Worm (Caenorhabditis elegans) whole organism, L4 larva: ENCODE measurements around the gene F45E10.2.

ENCODE experiments used
- D1046.2 ChIP-seq: fragments of 200-800 bp; sonication (Bioruptor generic); IDR thresholded peaks from 2 replicates; pipeline ENCODE4 v1.3.6; 2022; ENCODE audit warnings: missing genetic modification characterization, missing compliant biosample characterization
- F10B5.3 ChIP-seq: sonication (generic microtip); optimal IDR thresholded peaks from 2 replicates; lab custom pipeline; 2016; ENCODE audit warnings: mild to moderate bottlenecking, missing genetic modification characterization, missing compliant biosample characterization
- R02D3.7 ChIP-seq: fragments of 150-350 bp; sonication (generic microtip); optimal IDR thresholded peaks from 3 replicates; lab custom pipeline; 2014; ENCODE audit warnings: missing biosample characterization, missing genetic modification characterization
- Y105C5A.15 ChIP-seq: fragments of 200-800 bp; sonication (Bioruptor generic); IDR thresholded peaks from 2 replicates; pipeline ENCODE4 v1.3.6; 2022; ENCODE audit warnings: missing genetic modification characterization, missing compliant biosample characterization
- Y48G9A.11 ChIP-seq: fragments of 200-800 bp; sonication (Bioruptor generic); IDR thresholded peaks from 2 replicates; pipeline ENCODE4 v1.3.6; 2022; ENCODE audit warnings: missing genetic modification reagents, missing genetic modification characterization, missing compliant biosample characterization
- Y75B8A.6 ChIP-seq: fragments of 200-800 bp; sonication (Bioruptor generic); IDR thresholded peaks from 2 replicates; pipeline ENCODE4 v1.3.6; 2022; ENCODE audit warnings: missing genetic modification reagents, missing genetic modification characterization, missing compliant biosample characterization
- ZK337.2 ChIP-seq: fragments of 200-800 bp; sonication (Bioruptor generic); IDR thresholded peaks from 2 replicates; pipeline ENCODE4 v1.3.6; 2022; ENCODE audit warnings: missing genetic modification reagents, missing genetic modification characterization, missing compliant biosample characterization
- ZK546.5 ChIP-seq, 2 experiments: sonication (generic microtip); optimal IDR thresholded peaks; 2 replicates each; lab custom pipeline; 2017; ENCODE audit warnings: missing biosample characterization in 2 of 2, missing genetic modification characterization in 2 of 2
- aly-2 ChIP-seq: sonication (generic microtip); optimal IDR thresholded peaks from 2 replicates; lab custom pipeline; 2018; ENCODE audit warnings: missing biosample characterization, missing genetic modification characterization
- ama-1 ChIP-seq: fragments of 150-350 bp; optimal IDR thresholded peaks from 2 replicates; lab custom pipeline; 2014; ENCODE audit warnings: inconsistent platforms, mixed read lengths
- ceh-20 ChIP-seq: fragments of 200-800 bp; sonication (Bioruptor generic); IDR thresholded peaks from 2 replicates; pipeline ENCODE4 v1.3.6; 2022; ENCODE audit warnings: missing genetic modification reagents, missing genetic modification characterization, missing compliant biosample characterization
- ceh-32 ChIP-seq: sonication (generic microtip); optimal IDR thresholded peaks from 2 replicates; lab custom pipeline; 2016; ENCODE audit warnings: mild to moderate bottlenecking, missing genetic modification characterization, missing compliant biosample characterization; ENCODE audit not compliant: poor library complexity
- ceh-44 ChIP-seq: fragments of 200-800 bp; sonication (Bioruptor generic); IDR thresholded peaks from 2 replicates; pipeline ENCODE4 v1.3.6; 2022; ENCODE audit warnings: missing genetic modification reagents, missing genetic modification characterization, missing compliant biosample characterization
- ces-1 ChIP-seq: fragments of 150-350 bp; sonication (generic microtip); optimal IDR thresholded peaks from 4 replicates; lab custom pipeline; 2014; ENCODE audit warnings: missing biosample characterization, missing genetic modification reagents, missing genetic modification characterization
- ctbp-1 ChIP-seq: fragments of 200-800 bp; sonication (Bioruptor generic); IDR thresholded peaks from 2 replicates; pipeline ENCODE4 v1.3.6; 2022; ENCODE audit warnings: missing genetic modification reagents, missing genetic modification characterization, missing compliant biosample characterization
- daf-16 ChIP-seq, 3 experiments: sonication (generic microtip); optimal IDR thresholded peaks; 2 replicates each; lab custom pipeline; 2016 to 2017; ENCODE audit warnings: missing genetic modification characterization in 3 of 3, missing genetic modification reagents in 3 of 3, mild to moderate bottlenecking in 2 of 3, missing compliant biosample characterization in 2 of 3, missing biosample characterization in 1 of 3, moderate library complexity in 1 of 3
- dmd-9 ChIP-seq: fragments of 200-800 bp; sonication (Bioruptor generic); IDR thresholded peaks from 2 replicates; pipeline ENCODE4 v1.3.6; 2022; ENCODE audit warnings: missing genetic modification reagents, missing genetic modification characterization, missing compliant biosample characterization
- dve-1 ChIP-seq: sonication (generic microtip); optimal IDR thresholded peaks from 2 replicates; lab custom pipeline; 2017; ENCODE audit warnings: antibody characterized with exemption, mild to moderate bottlenecking, missing genetic modification characterization, missing compliant biosample characterization; ENCODE audit not compliant: insufficient read depth
- hlh-11 ChIP-seq: fragments of 200-800 bp; sonication (Bioruptor generic); optimal IDR thresholded peaks from 2 replicates; lab custom pipeline; 2018; ENCODE audit warnings: mild to moderate bottlenecking, missing genetic modification characterization, missing compliant biosample characterization
- hmg-1.1 ChIP-seq: fragments of 200-800 bp; sonication (Bioruptor generic); IDR thresholded peaks from 2 replicates; pipeline ENCODE4 v1.3.6; 2022; ENCODE audit warnings: missing genetic modification reagents, missing genetic modification characterization, missing compliant biosample characterization
- lim-7 ChIP-seq: fragments of 200-800 bp; sonication (Bioruptor generic); IDR thresholded peaks from 2 replicates; pipeline ENCODE4 v1.3.6; 2022; ENCODE audit warnings: missing genetic modification characterization, missing compliant biosample characterization
- lin-29 ChIP-seq: fragments of 200-800 bp; sonication (Bioruptor generic); IDR thresholded peaks from 2 replicates; pipeline ENCODE4 v1.3.6; 2022; ENCODE audit warnings: missing genetic modification reagents, missing genetic modification characterization, missing compliant biosample characterization
- lir-3 ChIP-seq: sonication (generic microtip); optimal IDR thresholded peaks from 2 replicates; lab custom pipeline; 2016; ENCODE audit warnings: mild to moderate bottlenecking, missing genetic modification characterization, missing compliant biosample characterization
- mdt-29 ChIP-seq: fragments of 200-800 bp; sonication (Bioruptor generic); IDR thresholded peaks from 2 replicates; pipeline ENCODE4 v1.3.6; 2022; ENCODE audit warnings: missing genetic modification reagents, missing genetic modification characterization, missing compliant biosample characterization
- mes-2 ChIP-seq: sonication (generic microtip); optimal IDR thresholded peaks from 2 replicates; lab custom pipeline; 2016; ENCODE audit warnings: missing genotype, mild to moderate bottlenecking, missing genetic modification characterization, missing compliant biosample characterization; ENCODE audit not compliant: poor library complexity, severe bottlenecking
- mxl-3 ChIP-seq: fragments of 200-800 bp; sonication (Bioruptor generic); optimal IDR thresholded peaks from 2 replicates; lab custom pipeline; 2018; ENCODE audit warnings: mild to moderate bottlenecking, missing genetic modification characterization, missing compliant biosample characterization
- nhr-10 ChIP-seq: fragments of 150-350 bp; optimal IDR thresholded peaks from 2 replicates; lab custom pipeline; 2014; ENCODE audit warnings: missing biosample characterization, missing genetic modification characterization
- nhr-102 ChIP-seq: sonication (generic microtip); optimal IDR thresholded peaks from 2 replicates; lab custom pipeline; 2016; ENCODE audit warnings: mild to moderate bottlenecking, missing genetic modification characterization, moderate library complexity, missing compliant biosample characterization
- nhr-11 ChIP-seq: fragments of 150-350 bp; optimal IDR thresholded peaks from 2 replicates; lab custom pipeline; 2014; ENCODE audit warnings: missing biosample characterization, missing genetic modification characterization
- nhr-111 ChIP-seq: fragments of 200-800 bp; sonication (Bioruptor generic); optimal IDR thresholded peaks from 2 replicates; lab custom pipeline; 2018; ENCODE audit warnings: mild to moderate bottlenecking, missing genetic modification characterization, missing compliant biosample characterization
- nhr-25 ChIP-seq: sonication (generic microtip); optimal IDR thresholded peaks from 2 replicates; lab custom pipeline; 2017; ENCODE audit warnings: missing genetic modification characterization, mild to moderate bottlenecking, missing compliant biosample characterization, antibody characterized with exemption, moderate library complexity, borderline replicate concordance; ENCODE audit not compliant: insufficient read depth
- nhr-28 ChIP-seq: fragments of 150-350 bp; optimal IDR thresholded peaks from 2 replicates; lab custom pipeline; 2014; ENCODE audit warnings: missing biosample characterization, missing genetic modification characterization
- nhr-41 ChIP-seq: fragments of 200-800 bp; sonication (Bioruptor generic); IDR thresholded peaks from 2 replicates; pipeline ENCODE4 v1.3.6; 2022; ENCODE audit warnings: missing genetic modification reagents, missing genetic modification characterization, missing compliant biosample characterization
- nhr-77 ChIP-seq: fragments of 150-350 bp; optimal IDR thresholded peaks from 2 replicates; lab custom pipeline; 2014; ENCODE audit warnings: missing biosample characterization, missing genetic modification characterization
- pha-4 ChIP-seq, 2 experiments: fragments of 150-350 bp in 1 of 2; fragments of 200-800 bp in 1 of 2; sonication (Bioruptor generic) in 1 of 2; IDR thresholded peaks in 1 of 2; optimal IDR thresholded peaks in 1 of 2; 2 replicates each; pipeline versions ENCODE4 v1.3.6 to Lab custom; 2014 to 2022; ENCODE audit warnings: missing genetic modification characterization in 2 of 2, missing genetic modification reagents in 2 of 2, missing biosample characterization in 1 of 2, missing compliant biosample characterization in 1 of 2
- php-3 ChIP-seq: fragments of 200-800 bp; sonication (Bioruptor generic); IDR thresholded peaks from 2 replicates; pipeline ENCODE4 v1.3.6; 2022; ENCODE audit warnings: missing genetic modification reagents, missing genetic modification characterization, missing compliant biosample characterization
- pqm-1 ChIP-seq: sonication (generic microtip); optimal IDR thresholded peaks from 2 replicates; lab custom pipeline; 2017; ENCODE audit warnings: missing biosample characterization, missing genetic modification characterization
- rbr-2 ChIP-seq: sonication (generic microtip); optimal IDR thresholded peaks from 2 replicates; lab custom pipeline; 2016; ENCODE audit warnings: missing genotype, missing genetic modification characterization, missing compliant biosample characterization
- saeg-2 ChIP-seq: fragments of 200-800 bp; sonication (Bioruptor generic); IDR thresholded peaks from 2 replicates; pipeline ENCODE4 v1.3.6; 2022; ENCODE audit warnings: missing genetic modification reagents, missing genetic modification characterization, missing compliant biosample characterization
- sdz-12 ChIP-seq: fragments of 200-800 bp; sonication (Bioruptor generic); optimal IDR thresholded peaks from 2 replicates; lab custom pipeline; 2018; ENCODE audit warnings: mild to moderate bottlenecking, missing genetic modification characterization, missing compliant biosample characterization
- set-16 ChIP-seq: fragments of 200-800 bp; sonication (Bioruptor generic); IDR thresholded peaks from 2 replicates; pipeline ENCODE4 v1.3.6; 2022; ENCODE audit warnings: missing genetic modification reagents, missing genetic modification characterization, missing compliant biosample characterization
- skn-1 ChIP-seq: fragments of 150-350 bp; optimal IDR thresholded peaks from 2 replicates; lab custom pipeline; 2014; ENCODE audit warnings: missing biosample characterization, missing genetic modification characterization
- snpc-1.2 ChIP-seq: fragments of 200-800 bp; sonication (Bioruptor generic); IDR thresholded peaks from 2 replicates; pipeline ENCODE4 v1.3.6; 2022; ENCODE audit warnings: missing genetic modification reagents, missing genetic modification characterization, missing compliant biosample characterization
- snpc-4 ChIP-seq: fragments of 150-350 bp; optimal IDR thresholded peaks from 2 replicates; lab custom pipeline; 2014; ENCODE audit warnings: missing biosample characterization, missing genetic modification characterization
- spr-1 ChIP-seq: sonication (generic microtip); optimal IDR thresholded peaks from 2 replicates; lab custom pipeline; 2016; ENCODE audit warnings: mild to moderate bottlenecking, missing genetic modification characterization, missing compliant biosample characterization
- spr-3 ChIP-seq: fragments of 200-800 bp; sonication (Bioruptor generic); optimal IDR thresholded peaks from 2 replicates; lab custom pipeline; 2018; ENCODE audit warnings: mild to moderate bottlenecking, missing genetic modification characterization, missing compliant biosample characterization
- tag-97 ChIP-seq: fragments of 200-800 bp; sonication (Bioruptor generic); IDR thresholded peaks from 2 replicates; pipeline ENCODE4 v1.3.6; 2022; ENCODE audit warnings: missing genetic modification characterization, missing compliant biosample characterization
- unc-39 ChIP-seq: sonication (generic microtip); optimal IDR thresholded peaks from 2 replicates; lab custom pipeline; 2017; ENCODE audit warnings: missing biosample characterization, missing genetic modification characterization
- ztf-11 ChIP-seq: fragments of 150-350 bp; optimal IDR thresholded peaks from 2 replicates; lab custom pipeline; 2014; ENCODE audit warnings: missing biosample characterization, missing genetic modification characterization

The F45E10.2 gene

ce11 chrII:11015734-11016133 lies 39.4 kb downstream of the F45E10.2 start (continued):
- TF ChIP-seq dve-1 (tag; lab: Kevin White, UChicago) (no peak), ZK546.5 (tag; optimal IDR thresholded peaks at IDR 0.05; lab: Kevin White, UChicago) (no peak), daf-16 (GFP tag; optimal IDR thresholded peaks at IDR 0.05; lab: Kevin White, UChicago) (no peak), daf-16 (tag; optimal IDR thresholded peaks at IDR 0.05; lab: Kevin White, UChicago) (no peak), nhr-11 (no peak), pqm-1 (no peak), nhr-10 (tag; lab: Kevin White, UChicago) (no peak), spr-3 (GFP tag; lab: Kevin White, UChicago) (no peak), ctbp-1 (0 out of 2 replicates have a peak, but pooled peaks have one; percentile 12), php-3 (GFP tag; lab: Robert Waterston, UW) (no peak), mxl-3 (GFP tag; lab: Kevin White, UChicago) (no peak), saeg-2 (GFP tag; lab: Robert Waterston, UW) (no peak), Y75B8A.6 (GFP tag; lab: Robert Waterston, UW) (no peak), ces-1 (GFP tag; lab: Kevin White, UChicago) (no peak), aly-2 (no peak), hmg-1.1 (GFP tag; lab: Robert Waterston, UW) (no peak), lim-7 (GFP tag; lab: Robert Waterston, UW) (0 out of 2 replicates have a peak, but pooled peaks have one; percentile 25), snpc-4 (tag; lab: Kevin White, UChicago) (no peak), rbr-2 (tag; lab: Kevin White, UChicago) (no peak), hlh-11 (tag; lab: Kevin White, UChicago) (peak; percentile 10), ceh-44 (GFP tag; lab: Robert Waterston, UW) (no peak), pha-4 (GFP tag; IDR thresholded peaks at IDR 0.05; lab: Robert Waterston, UW) (peak; percentile 84; the same call in 1 of the 2 replicates), pha-4 (tag; optimal IDR thresholded peaks at IDR 0.05; lab: Kevin White, UChicago) (no peak), ztf-11 (no peak), Y48G9A.11 (GFP tag; lab: Robert Waterston, UW) (no peak), set-16 (peak; percentile 99), ZK337.2 (GFP tag; lab: Robert Waterston, UW) (no peak), skn-1 (no peak), F10B5.3 (tag; lab: Kevin White, UChicago) (peak; percentile 30), spr-1 (tag; lab: Kevin White, UChicago) (peak; percentile 59), sdz-12 (no peak), lir-3 (tag; lab: Kevin White, UChicago) (no peak), nhr-25 (tag; lab: Kevin White, UChicago) (no peak), ceh-20 (no peak), R02D3.7 (tag; lab: Kevin White, UChicago) (no peak), nhr-111 (GFP tag; lab: Kevin White, UChicago) (no peak)

- no peak for TF ChIP-seq snpc-1.2
- no peak for TF ChIP-seq unc-39 (tag; lab: Kevin White, UChicago)
- TF ChIP-seq set-16: no peak
- no peak for TF ChIP-seq snpc-4 (tag; lab: Kevin White, UChicago)
- no peak for TF ChIP-seq dmd-9
- TF ChIP-seq R02D3.7 (tag; lab: Kevin White, UChicago): no peak
- TF ChIP-seq tag-97 (GFP tag; lab: Robert Waterston, UW): no peak
- TF ChIP-seq nhr-28: peak; percentile 12
- TF ChIP-seq ama-1 (lab: Kevin White, UChicago): peak; percentile 77
- no peak for TF ChIP-seq D1046.2 (GFP tag; lab: Robert Waterston, UW)
- TF ChIP-seq mdt-29: no peak
- no peak for TF ChIP-seq ceh-32 (tag; lab: Kevin White, UChicago)
- TF ChIP-seq aly-2: no peak
- no peak for TF ChIP-seq nhr-77
- peak; percentile 24 for TF ChIP-seq hlh-11 (tag; lab: Kevin White, UChicago)
- peak; percentile 16 for TF ChIP-seq mes-2
- TF ChIP-seq Y105C5A.15 (GFP tag; lab: Robert Waterston, UW): no peak
- TF ChIP-seq lin-29: no peak
- no peak for TF ChIP-seq nhr-41 (GFP tag; lab: Robert Waterston, UW)
- no peak for TF ChIP-seq ces-1 (GFP tag; lab: Kevin White, UChicago)
- TF ChIP-seq pqm-1: no peak
- no peak for TF ChIP-seq ceh-20
- peak; percentile 22 for TF ChIP-seq mxl-3 (GFP tag; lab: Kevin White, UChicago)
- no peak for TF ChIP-seq nhr-102
These were observed 39.9 kb downstream of the F45E10.2 start for ce11 chrII:11015210-11015609.
